Fruit fly (Drosophila melanogaster): Measurements from ENCODE around the gene CG7296.

dm6 chr2L:10701499-10702062 is 14.7 kb upstream of the CG7296 start, which contains the start of gene Lip1:
- TF ChIP-seq Hr83 (GFP tag; optimal IDR thresholded peaks at IDR 0.05; ENCODE audit: poor library complexity, severe bottlenecking) = no peak
- no peak for TF ChIP-seq Abd-B (GFP tag; optimal IDR thresholded peaks at IDR 0.05)
- no peak for TF ChIP-seq psq (GFP tag; optimal IDR thresholded peaks at IDR 0.05)
- TF ChIP-seq N (GFP tag; optimal IDR thresholded peaks at IDR 0.05) = no peak
- TF ChIP-seq Rel (GFP tag; optimal IDR thresholded peaks at IDR 0.05) = no peak
- TF ChIP-seq Rel (tag; optimal IDR thresholded peaks at IDR 0.05) = no peak
- TF ChIP-seq jim (GFP tag; optimal IDR thresholded peaks at IDR 0.05) = no peak
- TF ChIP-seq Hnf4 (GFP tag; optimal IDR thresholded peaks at IDR 0.05) = no peak
- no peak for TF ChIP-seq CG32264 (GFP tag; optimal IDR thresholded peaks at IDR 0.05)
